Worm (Caenorhabditis elegans) whole organism, early embryonic: ENCODE results near the gene W08E12.6.

Experiments used
- B0310.2 ChIP-seq: sonication (generic microtip); optimal IDR thresholded peaks from 2 replicates; lab custom pipeline; 2016; ENCODE audit warnings: mild to moderate bottlenecking, missing genetic modification characterization, missing compliant biosample characterization
- F13C5.2 ChIP-seq: sonication (generic microtip); optimal IDR thresholded peaks from 2 replicates; lab custom pipeline; 2017; ENCODE audit warnings: mild to moderate bottlenecking, missing genetic modification characterization, inconsistent platforms, missing compliant biosample characterization
- aly-1 ChIP-seq: sonication (generic microtip); optimal IDR thresholded peaks from 2 replicates; lab custom pipeline; 2016; ENCODE audit warnings: missing genetic modification characterization, missing compliant biosample characterization
- ama-1 ChIP-seq: fragments of 150-350 bp; optimal IDR thresholded peaks from 2 replicates; lab custom pipeline; 2014
- ceh-13 ChIP-seq: fragments of 200-800 bp; sonication (Bioruptor generic); optimal IDR thresholded peaks from 2 replicates; lab custom pipeline; 2018; ENCODE audit warnings: mild to moderate bottlenecking, missing genetic modification characterization, missing compliant biosample characterization
- ceh-36 ChIP-seq: sonication (generic microtip); optimal IDR thresholded peaks from 2 replicates; lab custom pipeline; 2016; ENCODE audit warnings: missing genetic modification characterization, inconsistent platforms, missing compliant biosample characterization
- ets-7 ChIP-seq: sonication (generic microtip); optimal IDR thresholded peaks from 2 replicates; lab custom pipeline; 2016; ENCODE audit warnings: missing genotype, missing genetic modification characterization, missing compliant biosample characterization
- flt-1 ChIP-seq: fragments of 200-800 bp; sonication (Bioruptor generic); IDR thresholded peaks from 2 replicates; pipeline ENCODE4 v1.3.6; 2022; ENCODE audit warnings: missing genetic modification characterization, missing compliant biosample characterization
- hmbx-1 ChIP-seq: sonication (generic microtip); optimal IDR thresholded peaks from 2 replicates; lab custom pipeline; 2016; ENCODE audit warnings: mild to moderate bottlenecking, missing genetic modification characterization, missing compliant biosample characterization
- hmg-4 ChIP-seq: fragments of 200-800 bp; sonication (Bioruptor generic); optimal IDR thresholded peaks from 2 replicates; lab custom pipeline; 2018; ENCODE audit warnings: mild to moderate bottlenecking, missing genetic modification characterization, missing compliant biosample characterization
- hnd-1 ChIP-seq: sonication (generic microtip); optimal IDR thresholded peaks from 2 replicates; lab custom pipeline; 2016; ENCODE audit warnings: missing genetic modification characterization, missing compliant biosample characterization
- pes-1 ChIP-seq: fragments of 200-800 bp; sonication (Bioruptor generic); IDR thresholded peaks from 2 replicates; pipeline ENCODE4 v1.3.6; 2022; ENCODE audit warnings: missing genetic modification reagents, missing genetic modification characterization, missing compliant biosample characterization
- scrt-1 ChIP-seq: fragments of 200-800 bp; sonication (Bioruptor generic); IDR thresholded peaks from 2 replicates; pipeline ENCODE4 v1.3.6; 2022; ENCODE audit warnings: missing genetic modification characterization, missing compliant biosample characterization
- sea-1 ChIP-seq: fragments of 200-800 bp; sonication (Bioruptor generic); conservative IDR thresholded peaks from 2 replicates; pipeline ENCODE4 v1.3.6; 2022; ENCODE audit warnings: missing genetic modification characterization, missing compliant biosample characterization
- tbx-11 ChIP-seq: fragments of 200-800 bp; sonication (Bioruptor generic); IDR thresholded peaks from 2 replicates; pipeline ENCODE4 v1.3.6; 2022; ENCODE audit warnings: missing genetic modification characterization, missing compliant biosample characterization
- tbx-37 ChIP-seq: fragments of 200-800 bp; sonication (Bioruptor generic); conservative IDR thresholded peaks from 2 replicates; pipeline ENCODE4 v1.3.6; 2022; ENCODE audit warnings: missing genetic modification reagents, missing genetic modification characterization, missing compliant biosample characterization
- tra-4 ChIP-seq: sonication (generic microtip); optimal IDR thresholded peaks from 2 replicates; lab custom pipeline; 2017; ENCODE audit warnings: missing genetic modification characterization, missing compliant biosample characterization

Gene W08E12.6

DNA sequence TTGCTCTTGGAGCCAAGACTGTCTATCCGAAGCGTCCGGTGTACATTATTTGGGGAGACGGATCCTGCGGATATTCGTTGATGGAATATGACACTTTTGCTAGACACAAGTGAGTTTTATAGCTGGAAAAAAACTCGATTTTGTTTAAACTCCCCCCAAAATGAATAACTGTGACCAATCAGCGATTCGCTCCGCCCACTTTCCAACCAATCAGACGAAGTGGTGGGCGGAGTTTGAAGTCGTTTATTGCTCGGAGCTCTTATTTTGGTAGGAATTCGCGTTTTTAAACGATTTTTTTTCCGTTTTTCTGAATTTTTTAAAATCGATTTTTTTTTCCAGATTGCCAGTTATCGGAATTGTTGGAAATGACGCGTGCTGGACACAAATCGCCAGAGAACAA is 36.6 kb upstream of the W08E12.6 start:
- TF ChIP-seq hmbx-1 (tag; lab: Kevin White, UChicago) (no peak), flt-1 (no peak), aly-1 (tag; lab: Kevin White, UChicago) (no peak), hnd-1 (no peak), pes-1 (GFP tag; lab: Robert Waterston, UW) (no peak), tbx-11 (GFP tag; lab: Robert Waterston, UW) (no peak), sea-1 (GFP tag; lab: Robert Waterston, UW) (no peak), ets-7 (no peak), F13C5.2 (tag; lab: Kevin White, UChicago) (no peak)

DNA sequence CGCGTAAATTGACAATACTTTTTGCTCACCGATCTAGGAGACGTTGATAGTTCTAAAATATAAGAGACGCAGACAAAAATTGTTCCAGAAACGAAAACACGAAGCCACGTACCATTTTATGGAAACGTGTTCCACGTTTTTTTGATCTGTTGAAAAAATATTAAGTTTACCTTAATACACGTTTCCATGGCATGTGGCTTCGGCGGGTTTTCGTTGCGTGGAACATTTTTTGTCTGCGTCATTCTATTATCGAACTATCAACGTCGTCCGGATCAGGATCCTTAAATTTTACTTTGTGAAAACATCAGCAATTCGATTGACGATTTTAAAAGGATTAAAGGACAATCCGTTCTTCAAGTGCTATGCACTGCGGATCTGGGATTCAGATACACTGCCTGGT is 32.7 kb upstream of the W08E12.6 start, which contains the start of gene T26C12.2:
Gene T26C12.2 (minus strand): TSS at position 101 of the 400 bp plus-strand sequence.
- TF ChIP-seq hnd-1 (no peak), F13C5.2 (tag; lab: Kevin White, UChicago) (no peak), scrt-1 (no peak), ets-7 (no peak), ama-1 (no peak), tra-4 (tag; lab: Kevin White, UChicago) (no peak), ceh-36 (tag; lab: Kevin White, UChicago) (no peak), pes-1 (GFP tag; lab: Robert Waterston, UW) (no peak), tbx-37 (no peak), hmg-4 (GFP tag; lab: Kevin White, UChicago) (no peak), aly-1 (tag; lab: Kevin White, UChicago) (no peak), flt-1 (no peak), B0310.2 (tag; lab: Kevin White, UChicago) (no peak), tbx-11 (GFP tag; lab: Robert Waterston, UW) (no peak), sea-1 (GFP tag; lab: Robert Waterston, UW) (no peak), hmbx-1 (tag; lab: Kevin White, UChicago) (no peak), ceh-13 (no peak)

DNA sequence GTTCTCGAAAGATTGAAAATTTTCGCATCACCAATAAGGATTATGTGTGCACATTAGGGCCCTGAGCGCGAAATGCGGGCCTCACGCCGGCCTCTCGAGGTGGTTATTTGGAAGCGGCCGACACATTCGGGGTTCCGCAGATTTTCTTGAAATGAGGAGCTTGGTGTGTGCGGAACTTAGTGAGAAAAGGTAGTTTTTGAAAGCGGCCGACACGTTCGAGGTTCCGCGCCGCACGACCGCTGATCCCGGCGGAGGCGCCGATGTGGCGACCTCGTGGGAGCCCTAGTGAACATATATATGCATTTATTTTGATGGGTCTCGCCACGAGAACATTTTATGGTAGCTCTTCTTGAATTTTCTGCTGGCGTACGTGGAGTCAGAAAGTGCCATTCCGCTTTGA is 31.6 kb upstream of the W08E12.6 start:
- no peak for TF ChIP-seq tbx-37
- TF ChIP-seq sea-1 (GFP tag; lab: Robert Waterston, UW): no peak
- no peak for TF ChIP-seq tbx-11 (GFP tag; lab: Robert Waterston, UW)
- no peak for TF ChIP-seq hmbx-1 (tag; lab: Kevin White, UChicago)
- TF ChIP-seq tra-4 (tag; lab: Kevin White, UChicago): no peak
- no peak for TF ChIP-seq scrt-1
- TF ChIP-seq flt-1: no peak
- no peak for TF ChIP-seq hnd-1
- no peak for TF ChIP-seq B0310.2 (tag; lab: Kevin White, UChicago)
- TF ChIP-seq pes-1 (GFP tag; lab: Robert Waterston, UW): no peak
- TF ChIP-seq ets-7: no peak
- TF ChIP-seq ama-1: no peak
- no peak for TF ChIP-seq F13C5.2 (tag; lab: Kevin White, UChicago)
- no peak for TF ChIP-seq ceh-13
- no peak for TF ChIP-seq hmg-4 (GFP tag; lab: Kevin White, UChicago)
- no peak for TF ChIP-seq ceh-36 (tag; lab: Kevin White, UChicago)
- TF ChIP-seq aly-1 (tag; lab: Kevin White, UChicago): no peak

DNA sequence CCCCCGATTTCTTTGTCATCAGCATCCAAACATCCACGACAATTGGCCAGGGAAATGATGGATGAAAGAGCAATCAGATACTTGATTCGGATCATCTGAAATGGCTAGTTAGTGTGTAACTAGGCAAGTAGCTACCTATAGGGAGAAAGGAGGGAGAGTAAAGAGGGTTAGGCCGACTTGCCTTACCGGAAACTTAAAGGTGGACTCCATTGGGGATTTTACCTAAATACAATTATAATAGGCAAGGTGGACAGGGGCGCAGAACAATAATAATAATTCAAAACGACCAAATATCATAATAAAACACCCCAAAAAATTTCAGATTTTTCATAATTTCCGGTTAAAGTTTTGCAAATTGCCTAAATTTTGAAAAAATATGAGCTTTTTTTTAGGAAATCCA is 30.8 kb upstream of the W08E12.6 start, which contains the start of gene clec-173:
Gene clec-173 (minus strand): TSS at position 101 of the 400 bp plus-strand sequence.
- no peak for TF ChIP-seq tra-4 (tag; lab: Kevin White, UChicago)
- no peak for TF ChIP-seq sea-1 (GFP tag; lab: Robert Waterston, UW)
- TF ChIP-seq F13C5.2 (tag; lab: Kevin White, UChicago): no peak
- no peak for TF ChIP-seq B0310.2 (tag; lab: Kevin White, UChicago)
- no peak for TF ChIP-seq hmg-4 (GFP tag; lab: Kevin White, UChicago)
- TF ChIP-seq ceh-36 (tag; lab: Kevin White, UChicago): no peak

DNA sequence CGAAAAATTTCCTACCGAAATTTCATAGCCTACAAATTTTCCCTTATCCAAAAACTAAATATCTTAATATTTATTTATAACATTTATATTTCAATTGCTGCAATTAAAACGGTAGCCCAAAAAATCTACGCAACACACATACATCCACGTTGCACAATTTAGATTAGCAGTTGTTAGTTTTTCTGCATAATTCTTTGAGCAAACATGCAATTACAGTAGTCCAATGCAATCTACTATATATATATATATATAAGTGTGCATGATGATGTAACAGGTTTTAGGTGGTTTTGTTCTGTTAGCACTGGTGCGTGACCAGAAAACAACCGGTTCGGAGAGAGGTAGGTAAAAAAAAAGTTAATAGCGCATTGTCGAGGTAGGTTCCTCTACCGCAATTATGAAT is 27.1 kb upstream of the W08E12.6 start:
- TF ChIP-seq tbx-37 (no peak), ets-7 (no peak), scrt-1 (no peak), hmbx-1 (tag; lab: Kevin White, UChicago) (no peak), pes-1 (GFP tag; lab: Robert Waterston, UW) (no peak), hnd-1 (no peak), tbx-11 (GFP tag; lab: Robert Waterston, UW) (no peak), ama-1 (no peak), aly-1 (tag; lab: Kevin White, UChicago) (no peak), hmg-4 (GFP tag; lab: Kevin White, UChicago) (no peak), B0310.2 (tag; lab: Kevin White, UChicago) (no peak), sea-1 (GFP tag; lab: Robert Waterston, UW) (no peak), ceh-36 (tag; lab: Kevin White, UChicago) (no peak), flt-1 (no peak), F13C5.2 (tag; lab: Kevin White, UChicago) (no peak), tra-4 (tag; lab: Kevin White, UChicago) (no peak), ceh-13 (no peak)

ce11 chrIV:3273295-3273694 is 25.1 kb upstream of the W08E12.6 start, which contains the start of gene T26C12.3:
TSS of gene T26C12.3 (minus strand) at chrIV:3273395.
- TF ChIP-seq flt-1 (no peak), hmg-4 (GFP tag; lab: Kevin White, UChicago) (no peak), B0310.2 (tag; lab: Kevin White, UChicago) (no peak), scrt-1 (no peak), ceh-36 (tag; lab: Kevin White, UChicago) (no peak), ama-1 (no peak), hnd-1 (no peak), tbx-37 (no peak), ceh-13 (no peak), tbx-11 (GFP tag; lab: Robert Waterston, UW) (no peak)

DNA sequence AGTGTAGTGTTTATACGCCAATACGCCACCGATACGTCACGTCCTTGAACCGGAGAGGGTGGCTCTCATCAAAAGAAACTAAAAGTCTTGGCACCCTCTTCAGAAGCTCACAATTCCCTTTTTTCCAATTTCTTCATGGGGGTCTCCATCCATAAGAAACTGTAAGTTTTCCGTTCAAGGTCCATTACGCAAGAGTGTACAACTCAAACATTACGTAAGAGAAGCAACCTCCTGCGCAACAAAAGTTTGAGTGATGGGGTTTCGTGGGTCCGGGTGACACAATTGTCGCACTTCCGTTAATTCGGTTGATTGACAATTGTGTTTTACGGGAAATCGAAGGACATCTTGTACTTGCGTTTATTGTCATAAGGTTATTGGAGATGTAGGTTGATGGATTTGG is 19.6 kb upstream of the W08E12.6 start:
- TF ChIP-seq pes-1 (GFP tag; lab: Robert Waterston, UW) (peak; percentile 41; the same call in 1 of the 2 replicates), sea-1 (GFP tag; lab: Robert Waterston, UW) (no peak), tbx-11 (GFP tag; lab: Robert Waterston, UW) (no peak), tbx-37 (no peak), ceh-13 (no peak), flt-1 (no peak)

DNA sequence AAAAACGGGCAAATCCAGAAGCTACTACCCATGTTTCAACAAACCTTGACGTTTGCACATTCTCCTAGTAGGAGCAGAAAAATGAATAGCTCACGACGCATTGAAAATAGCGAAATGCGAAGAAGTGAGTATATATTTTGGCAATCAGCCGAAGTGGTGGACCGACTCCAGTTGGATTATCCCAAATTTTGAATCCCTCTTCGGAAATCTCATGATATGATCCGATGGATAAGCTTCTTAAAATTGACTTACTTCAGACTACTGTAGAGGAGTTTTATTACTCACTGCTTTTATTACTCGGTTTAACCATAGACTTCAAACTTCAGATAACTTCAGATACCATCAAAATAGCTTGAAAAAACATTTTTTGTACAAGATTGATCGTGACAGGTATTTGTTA is 9.2 kb upstream of the W08E12.6 start, which contains the start of gene gcy-23:
Gene gcy-23 (minus strand): TSS at position 101 of the 400 bp plus-strand sequence.
- no peak for TF ChIP-seq tbx-11 (GFP tag; lab: Robert Waterston, UW)
- TF ChIP-seq hmbx-1 (tag; lab: Kevin White, UChicago): no peak
- no peak for TF ChIP-seq flt-1
- no peak for TF ChIP-seq tbx-37
- TF ChIP-seq ceh-36 (tag; lab: Kevin White, UChicago): no peak
- TF ChIP-seq ceh-13: no peak
- no peak for TF ChIP-seq hnd-1
- TF ChIP-seq ama-1: no peak
- no peak for TF ChIP-seq sea-1 (GFP tag; lab: Robert Waterston, UW)
- TF ChIP-seq aly-1 (tag; lab: Kevin White, UChicago): no peak
- TF ChIP-seq ets-7: no peak
- TF ChIP-seq scrt-1: no peak
- TF ChIP-seq pes-1 (GFP tag; lab: Robert Waterston, UW): no peak
- no peak for TF ChIP-seq hmg-4 (GFP tag; lab: Kevin White, UChicago)
- TF ChIP-seq B0310.2 (tag; lab: Kevin White, UChicago): no peak
- TF ChIP-seq F13C5.2 (tag; lab: Kevin White, UChicago): no peak
- no peak for TF ChIP-seq tra-4 (tag; lab: Kevin White, UChicago)
